Worm (Caenorhabditis elegans): ENCODE results near the gene K10G6.5.

ce11 chrII:3958673-3959299 lies 28.3 kb upstream of the K10G6.5 start:
- TF ChIP-seq fos-1 (tag; optimal IDR thresholded peaks at IDR 0.05) (no peak), nhr-11 (tag; optimal IDR thresholded peaks at IDR 0.05) (peak; percentile 69), nhr-25 (tag; optimal IDR thresholded peaks at IDR 0.05) (no peak), mdl-1 (tag; optimal IDR thresholded peaks at IDR 0.05) (peak; percentile 92), unc-39 (tag; optimal IDR thresholded peaks at IDR 0.05) (no peak), egl-27 (tag; optimal IDR thresholded peaks at IDR 0.05) (peak; percentile 35), nhr-77 (tag; optimal IDR thresholded peaks at IDR 0.05) (no peak)
